Worm (Caenorhabditis elegans) whole organism, midembryonic: ENCODE results near the gene JC8.7.

ENCODE experiments used
- T22C8.4 ChIP-seq: fragments of 200-800 bp; sonication (Bioruptor generic); IDR thresholded peaks from 2 replicates; pipeline ENCODE4 v1.3.6; 2022; ENCODE audit warnings: missing genetic modification characterization, missing compliant biosample characterization
- cog-1 ChIP-seq: sonication (generic microtip); optimal IDR thresholded peaks from 2 replicates; lab custom pipeline; 2016; ENCODE audit warnings: missing genetic modification characterization, missing compliant biosample characterization
- flt-1 ChIP-seq: fragments of 200-800 bp; sonication (Bioruptor generic); IDR thresholded peaks from 2 replicates; pipeline ENCODE4 v1.3.6; 2022; ENCODE audit warnings: missing genetic modification characterization, missing compliant biosample characterization
- klf-2 ChIP-seq: fragments of 200-800 bp; sonication (Bioruptor generic); conservative IDR thresholded peaks from 2 replicates; pipeline ENCODE4 v1.3.6; 2022; ENCODE audit warnings: missing genetic modification reagents, missing genetic modification characterization, missing compliant biosample characterization
- med-1 ChIP-seq: sonication (generic microtip); optimal IDR thresholded peaks from 2 replicates; lab custom pipeline; 2017; ENCODE audit warnings: missing genetic modification characterization, mild to moderate bottlenecking, missing compliant biosample characterization, antibody characterized with exemption, missing genetic modification reagents; ENCODE audit not compliant: insufficient read depth
- ref-1 ChIP-seq: fragments of 200-800 bp; sonication (Bioruptor generic); conservative IDR thresholded peaks from 2 replicates; pipeline ENCODE4 v1.3.6; 2022; ENCODE audit warnings: missing genetic modification reagents, missing genetic modification characterization, missing compliant biosample characterization
- tab-1 ChIP-seq: fragments of 200-800 bp; sonication (Bioruptor generic); IDR thresholded peaks from 2 replicates; pipeline ENCODE4 v1.3.6; 2022; ENCODE audit warnings: missing genetic modification characterization, missing compliant biosample characterization
- ztf-23 ChIP-seq: fragments of 200-800 bp; sonication (Bioruptor generic); IDR thresholded peaks from 2 replicates; pipeline ENCODE4 v1.3.6; 2022; ENCODE audit warnings: missing genetic modification reagents, missing genetic modification characterization, missing compliant biosample characterization
- ztf-29 ChIP-seq: fragments of 200-800 bp; sonication (Bioruptor generic); IDR thresholded peaks from 2 replicates; pipeline ENCODE4 v1.3.6; 2022; ENCODE audit warnings: missing genetic modification reagents, missing genetic modification characterization, missing compliant biosample characterization

JC8.7 gene

DNA sequence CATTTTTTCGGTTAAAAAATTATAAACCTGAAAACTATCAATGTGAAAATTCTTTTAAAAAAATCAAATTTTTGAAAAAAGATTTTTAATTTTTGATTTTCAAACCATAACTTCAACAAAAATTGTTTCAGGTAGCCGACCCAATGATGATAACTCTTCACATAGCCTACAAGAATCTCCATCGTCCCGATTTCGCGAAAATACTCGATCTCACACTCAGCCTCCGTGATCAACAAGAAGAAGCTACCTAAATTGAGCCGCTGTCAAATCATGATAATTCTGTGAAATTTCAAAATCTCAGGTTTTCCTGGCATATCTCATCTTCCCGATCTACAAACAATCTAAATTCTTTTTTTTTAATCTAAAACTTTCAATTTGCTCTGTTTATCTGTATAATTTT lies 3.2 kb downstream of the JC8.7 start:
- TF ChIP-seq T22C8.4 (GFP tag; lab: Robert Waterston, UW): no peak
- TF ChIP-seq klf-2 (GFP tag; lab: Robert Waterston, UW): no peak
- TF ChIP-seq ztf-23 (GFP tag; lab: Robert Waterston, UW): no peak
- no peak for TF ChIP-seq flt-1 (GFP tag; lab: Robert Waterston, UW)
- no peak for TF ChIP-seq tab-1 (GFP tag; lab: Robert Waterston, UW)
- no peak for TF ChIP-seq ref-1 (GFP tag; lab: Robert Waterston, UW)
- TF ChIP-seq ztf-29 (GFP tag; lab: Robert Waterston, UW): no peak
- no peak for TF ChIP-seq cog-1 (tag; lab: Kevin White, UChicago)

DNA sequence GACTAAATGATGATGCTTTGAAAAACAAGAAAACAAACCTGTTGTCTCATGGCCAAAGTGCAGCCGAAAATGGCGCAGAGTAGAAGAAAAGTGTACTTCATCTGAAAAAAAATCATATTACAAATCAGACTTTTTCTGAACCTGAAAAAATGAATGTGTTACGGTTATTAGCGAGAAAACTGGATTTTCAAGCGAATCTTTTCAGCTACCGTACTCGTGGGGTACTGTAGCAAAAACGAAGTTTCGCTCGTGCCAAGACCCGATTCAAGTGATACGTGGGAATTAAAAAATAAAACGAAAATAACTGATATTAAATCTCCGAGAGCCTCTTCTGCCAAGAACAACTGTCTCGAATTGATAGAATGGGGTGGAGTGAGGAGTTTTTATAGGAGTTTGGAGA lies 5.2 kb downstream of the JC8.7 start, which contains the start of gene ttr-51:
Gene ttr-51 (minus strand): TSS at position 101 of the 400 bp plus-strand sequence.
- TF ChIP-seq ref-1 (GFP tag; lab: Robert Waterston, UW): no peak
- no peak for TF ChIP-seq ztf-23 (GFP tag; lab: Robert Waterston, UW)
- no peak for TF ChIP-seq ztf-29 (GFP tag; lab: Robert Waterston, UW)
- TF ChIP-seq med-1 (GFP tag; lab: Kevin White, UChicago): no peak
- TF ChIP-seq klf-2 (GFP tag; lab: Robert Waterston, UW): no peak
- no peak for TF ChIP-seq T22C8.4 (GFP tag; lab: Robert Waterston, UW)
- TF ChIP-seq flt-1 (GFP tag; lab: Robert Waterston, UW): no peak
- no peak for TF ChIP-seq cog-1 (tag; lab: Kevin White, UChicago)
- no peak for TF ChIP-seq tab-1 (GFP tag; lab: Robert Waterston, UW)

DNA sequence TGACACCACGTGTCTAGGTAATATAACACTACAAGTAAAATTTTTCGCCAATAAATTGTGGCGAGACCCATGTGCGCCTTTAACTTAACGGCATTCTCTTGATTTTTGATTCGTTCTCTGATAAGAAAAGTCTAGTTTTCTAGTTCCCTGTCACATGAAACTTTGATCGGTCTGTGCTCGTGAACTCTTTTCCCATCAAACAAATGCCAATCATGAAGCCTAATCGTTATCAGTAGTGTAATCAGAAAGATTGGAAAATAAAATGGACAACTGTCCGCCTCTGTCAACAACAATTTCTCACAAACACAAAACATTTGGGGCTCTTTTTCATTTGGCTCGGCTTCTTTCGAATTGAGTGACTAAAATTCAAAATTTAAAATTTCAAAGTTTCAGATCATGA lies 6.8 kb downstream of the JC8.7 start, which contains the start of gene ttr-45:
Gene ttr-45 (plus strand): TSS at position 385 of the 400 bp plus-strand sequence.
- TF ChIP-seq tab-1 (GFP tag; lab: Robert Waterston, UW) (no peak), klf-2 (GFP tag; lab: Robert Waterston, UW) (no peak), T22C8.4 (GFP tag; lab: Robert Waterston, UW) (no peak), med-1 (GFP tag; lab: Kevin White, UChicago) (no peak), ztf-29 (GFP tag; lab: Robert Waterston, UW) (no peak), flt-1 (GFP tag; lab: Robert Waterston, UW) (no peak), ztf-23 (GFP tag; lab: Robert Waterston, UW) (no peak), cog-1 (tag; lab: Kevin White, UChicago) (no peak), ref-1 (GFP tag; lab: Robert Waterston, UW) (no peak)

DNA sequence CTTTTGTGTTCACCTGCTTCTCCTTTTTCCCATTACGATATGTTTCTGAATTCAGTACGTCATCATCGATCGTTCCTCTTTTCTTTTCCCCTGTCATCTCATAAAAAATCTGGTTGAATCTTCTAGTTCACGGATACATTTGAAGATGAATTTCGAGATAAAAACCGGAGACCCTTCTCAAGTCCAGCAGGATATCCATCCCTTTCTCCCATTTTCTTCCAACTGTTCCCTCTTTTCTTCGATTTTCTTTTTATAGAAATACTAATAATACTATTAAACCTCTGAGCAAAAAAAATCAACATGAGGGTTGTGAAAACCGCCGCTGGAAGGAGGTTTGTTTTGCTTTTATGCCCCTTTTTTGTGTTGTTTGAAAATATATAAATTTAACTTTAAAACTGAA lies 8.8 kb downstream of the JC8.7 start, which contains the start of gene bus-12:
Gene bus-12 (plus strand): TSS at position 301 of the 400 bp plus-strand sequence.
- TF ChIP-seq ztf-23 (GFP tag; lab: Robert Waterston, UW): no peak
- TF ChIP-seq T22C8.4 (GFP tag; lab: Robert Waterston, UW): no peak
- TF ChIP-seq tab-1 (GFP tag; lab: Robert Waterston, UW): no peak
- no peak for TF ChIP-seq cog-1 (tag; lab: Kevin White, UChicago)
- no peak for TF ChIP-seq ztf-29 (GFP tag; lab: Robert Waterston, UW)
- no peak for TF ChIP-seq klf-2 (GFP tag; lab: Robert Waterston, UW)
- TF ChIP-seq flt-1 (GFP tag; lab: Robert Waterston, UW): no peak
- no peak for TF ChIP-seq med-1 (GFP tag; lab: Kevin White, UChicago)
- no peak for TF ChIP-seq ref-1 (GFP tag; lab: Robert Waterston, UW)

DNA sequence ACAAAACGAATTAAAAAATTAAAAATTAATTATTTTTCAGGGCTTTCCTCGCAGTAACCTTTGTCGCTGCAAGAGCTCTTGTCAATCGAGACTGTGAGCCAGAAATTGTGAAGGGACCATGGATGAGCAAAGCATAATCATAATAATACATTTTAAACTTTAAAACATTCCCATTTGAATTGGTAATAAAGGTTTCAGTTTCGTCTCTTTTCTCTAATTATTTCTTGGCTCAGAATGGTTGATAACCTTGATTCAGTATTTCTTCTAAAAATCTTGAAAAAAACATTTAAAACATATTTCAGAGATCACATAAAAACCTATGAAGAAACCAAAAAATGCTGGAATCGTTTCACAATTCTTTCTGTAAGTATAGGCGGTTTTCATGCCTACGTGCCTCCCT lies 11.8 kb downstream of the JC8.7 start, which contains the start of gene JC8.16:
Gene JC8.16 (plus strand): TSS at position 301 of the 400 bp plus-strand sequence.
- TF ChIP-seq T22C8.4 (GFP tag; lab: Robert Waterston, UW): no peak
- no peak for TF ChIP-seq ztf-29 (GFP tag; lab: Robert Waterston, UW)
- no peak for TF ChIP-seq cog-1 (tag; lab: Kevin White, UChicago)
- TF ChIP-seq ztf-23 (GFP tag; lab: Robert Waterston, UW): no peak
- no peak for TF ChIP-seq flt-1 (GFP tag; lab: Robert Waterston, UW)
- no peak for TF ChIP-seq tab-1 (GFP tag; lab: Robert Waterston, UW)
- no peak for TF ChIP-seq klf-2 (GFP tag; lab: Robert Waterston, UW)
- TF ChIP-seq med-1 (GFP tag; lab: Kevin White, UChicago): no peak
- TF ChIP-seq ref-1 (GFP tag; lab: Robert Waterston, UW): no peak

DNA sequence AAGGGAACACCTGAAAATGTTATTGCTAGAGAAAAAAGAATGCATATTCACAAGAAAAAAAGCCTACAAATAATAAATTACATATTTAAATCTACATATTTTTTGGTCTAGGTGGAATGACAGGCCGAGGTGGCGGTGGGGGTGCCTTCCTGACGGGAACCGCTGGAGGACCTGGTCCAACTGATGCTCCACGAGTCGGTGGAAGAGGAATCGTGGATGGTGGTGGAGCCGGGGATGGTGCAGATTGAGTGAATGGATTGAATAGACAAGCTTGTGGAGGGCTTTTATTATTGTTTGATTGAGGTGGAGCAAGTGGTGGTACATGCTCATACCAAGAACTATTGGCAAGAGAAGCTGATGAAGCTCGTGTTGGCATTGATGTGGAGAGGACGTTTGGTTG lies 14.7 kb downstream of the JC8.7 start:
- no peak for TF ChIP-seq ztf-23 (GFP tag; lab: Robert Waterston, UW)
- TF ChIP-seq T22C8.4 (GFP tag; lab: Robert Waterston, UW): no peak
- TF ChIP-seq tab-1 (GFP tag; lab: Robert Waterston, UW): no peak
- TF ChIP-seq cog-1 (tag; lab: Kevin White, UChicago): no peak
- no peak for TF ChIP-seq klf-2 (GFP tag; lab: Robert Waterston, UW)
- no peak for TF ChIP-seq ztf-29 (GFP tag; lab: Robert Waterston, UW)
- no peak for TF ChIP-seq med-1 (GFP tag; lab: Kevin White, UChicago)
- no peak for TF ChIP-seq ref-1 (GFP tag; lab: Robert Waterston, UW)
- no peak for TF ChIP-seq flt-1 (GFP tag; lab: Robert Waterston, UW)

DNA sequence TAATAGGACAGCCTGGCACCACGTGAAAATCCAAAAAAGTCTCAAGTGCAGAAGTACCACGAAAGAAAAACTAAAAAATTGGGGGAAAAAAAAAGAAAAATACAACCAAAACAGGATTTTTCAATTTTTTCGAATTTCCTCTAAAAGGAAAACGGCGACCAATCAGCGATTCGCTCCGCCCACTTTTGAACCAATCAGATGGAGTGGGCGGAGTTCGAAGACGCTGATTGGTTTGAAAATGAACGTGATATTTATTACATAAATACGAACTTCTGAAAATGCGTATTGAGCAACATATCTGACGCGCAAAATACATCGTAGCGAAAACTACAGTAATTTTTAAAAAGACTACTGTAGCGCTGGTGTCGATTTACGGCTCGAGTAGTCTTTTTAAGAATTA lies 21.3 kb downstream of the JC8.7 start:
- no peak for TF ChIP-seq tab-1 (GFP tag; lab: Robert Waterston, UW)
- no peak for TF ChIP-seq T22C8.4 (GFP tag; lab: Robert Waterston, UW)
- TF ChIP-seq ztf-23 (GFP tag; lab: Robert Waterston, UW): no peak
- no peak for TF ChIP-seq ref-1 (GFP tag; lab: Robert Waterston, UW)
- no peak for TF ChIP-seq flt-1 (GFP tag; lab: Robert Waterston, UW)
- no peak for TF ChIP-seq med-1 (GFP tag; lab: Kevin White, UChicago)
- no peak for TF ChIP-seq ztf-29 (GFP tag; lab: Robert Waterston, UW)
- no peak for TF ChIP-seq cog-1 (tag; lab: Kevin White, UChicago)
- no peak for TF ChIP-seq klf-2 (GFP tag; lab: Robert Waterston, UW)

DNA sequence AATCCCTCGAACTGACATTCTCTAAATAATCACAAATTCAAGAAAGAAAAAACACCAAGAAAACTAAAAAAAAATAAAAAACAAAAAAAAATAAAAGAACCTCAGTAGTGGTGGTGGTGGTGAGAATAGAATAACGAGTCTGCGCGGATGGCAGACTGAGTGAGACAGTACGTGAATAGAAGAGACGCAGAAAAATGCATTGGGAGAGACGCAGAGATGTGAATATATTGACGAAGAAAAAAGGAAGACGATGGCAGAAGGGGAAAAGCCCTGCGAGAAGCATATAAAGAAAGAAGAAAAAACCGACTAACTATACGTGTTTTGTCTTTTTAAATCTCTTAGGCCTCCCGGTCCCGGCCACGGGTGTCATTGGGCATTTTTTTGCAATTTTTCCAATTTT lies 25.4 kb downstream of the JC8.7 start, which contains the start of gene unc-26:
Gene unc-26 (minus strand): TSS at position 23 of the 400 bp plus-strand sequence.
- TF ChIP-seq ztf-23 (GFP tag; lab: Robert Waterston, UW) (no peak), tab-1 (GFP tag; lab: Robert Waterston, UW) (no peak), T22C8.4 (GFP tag; lab: Robert Waterston, UW) (no peak), flt-1 (GFP tag; lab: Robert Waterston, UW) (0 out of 2 replicates have a peak, but pooled peaks have one; percentile 32), ztf-29 (GFP tag; lab: Robert Waterston, UW) (no peak), cog-1 (tag; lab: Kevin White, UChicago) (no peak), ref-1 (GFP tag; lab: Robert Waterston, UW) (no peak), med-1 (GFP tag; lab: Kevin White, UChicago) (no peak)
